Fruit fly (Drosophila melanogaster): ENCODE data around the gene tgo.

tgo gene

dm6 chr3R:9031797-9032418 is 12.1 kb upstream of the tgo start (continued):
- peak; percentile 87 for TF ChIP-seq Sox100B (GFP tag; optimal IDR thresholded peaks at IDR 0.05)
- peak; percentile 79 for TF ChIP-seq Atf3 (GFP tag; optimal IDR thresholded peaks at IDR 0.05)
- TF ChIP-seq CG1529 (GFP tag; optimal IDR thresholded peaks at IDR 0.05), result peak; percentile 87
- peak; percentile 65 for TF ChIP-seq CG18764 (GFP tag; optimal IDR thresholded peaks at IDR 0.05)
- TF ChIP-seq tin (GFP tag; optimal IDR thresholded peaks at IDR 0.05), result peak; percentile 86
- TF ChIP-seq B-H2 (GFP tag; optimal IDR thresholded peaks at IDR 0.05), result no peak
- TF ChIP-seq sens-2 (GFP tag; IDR thresholded peaks at IDR 0.05), result peak; percentile 83
- peak; percentile 66 for TF ChIP-seq CG9609 (GFP tag; optimal IDR thresholded peaks at IDR 0.05)
- peak; percentile 77 for TF ChIP-seq gsb-n (tag; optimal IDR thresholded peaks at IDR 0.05)
- peak; percentile 49 for TF ChIP-seq Fer2 (tag; optimal IDR thresholded peaks at IDR 0.05)
- TF ChIP-seq sd (tag; optimal IDR thresholded peaks at IDR 0.05), result peak; percentile 57
- peak; percentile 52 for TF ChIP-seq Jarid2 (GFP tag; optimal IDR thresholded peaks at IDR 0.05)
- TF ChIP-seq cwo (GFP tag; optimal IDR thresholded peaks at IDR 0.05), result peak; percentile 83
- peak; percentile 88 for TF ChIP-seq CG17361 (GFP tag; IDR thresholded peaks at IDR 0.05)
- peak; percentile 95 for TF ChIP-seq corto (GFP tag; optimal IDR thresholded peaks at IDR 0.05)
- TF ChIP-seq CG30403 (GFP tag; optimal IDR thresholded peaks at IDR 0.05), result peak; percentile 89
- TF ChIP-seq CG3407 (GFP tag; optimal IDR thresholded peaks at IDR 0.05), result peak; percentile 77
- peak in 1 of 2 experiments; percentile 46 for TF ChIP-seq Hr78 (GFP tag; optimal IDR thresholded peaks at IDR 0.05)
- no peak for TF ChIP-seq da (GFP tag; optimal IDR thresholded peaks at IDR 0.05)
- peak; percentile 58 for TF ChIP-seq slp2 (GFP tag; optimal IDR thresholded peaks at IDR 0.05)
- peak; percentile 91 for TF ChIP-seq CG14014 (GFP tag; IDR thresholded peaks at IDR 0.05)
- TF ChIP-seq CoRest (tag; optimal IDR thresholded peaks at IDR 0.05), result peak; percentile 84
- peak; percentile 85 for TF ChIP-seq BtbVII (GFP tag; optimal IDR thresholded peaks at IDR 0.05)
- peak; percentile 71; the same call in 1 of the 2 replicates for TF ChIP-seq toy (GFP tag; IDR thresholded peaks at IDR 0.05)
- peak; percentile 77 for TF ChIP-seq C15 (GFP tag; IDR thresholded peaks at IDR 0.05)
- peak; percentile 73 for TF ChIP-seq CG17186 (GFP tag; optimal IDR thresholded peaks at IDR 0.05)
- peak; percentile 91 for TF ChIP-seq CG15269 (tag; optimal IDR thresholded peaks at IDR 0.05)
- peak; percentile 84 for TF ChIP-seq CG18262 (tag; optimal IDR thresholded peaks at IDR 0.05)
- TF ChIP-seq Bteb2 (GFP tag; optimal IDR thresholded peaks at IDR 0.05), result peak; percentile 79
- peak; percentile 79 for TF ChIP-seq CkIIα-i1 (GFP tag; IDR thresholded peaks at IDR 0.05)
- peak; percentile 73 for TF ChIP-seq CG8089 (GFP tag; optimal IDR thresholded peaks at IDR 0.05)
- peak; percentile 82 for TF ChIP-seq Hr3 (GFP tag; optimal IDR thresholded peaks at IDR 0.05)
- peak; percentile 90 for TF ChIP-seq Atf6 (GFP tag; IDR thresholded peaks at IDR 0.05)
- peak; percentile 94 for TF ChIP-seq stc (GFP tag; IDR thresholded peaks at IDR 0.05)
- TF ChIP-seq nau (GFP tag; optimal IDR thresholded peaks at IDR 0.05), result peak; percentile 80
- TF ChIP-seq CG16813 (GFP tag; IDR thresholded peaks at IDR 0.05; ENCODE audit: partially characterized antibody), result no peak
- TF ChIP-seq Ets97D (GFP tag; optimal IDR thresholded peaks at IDR 0.05), result peak; percentile 38
- peak; percentile 83 for TF ChIP-seq Lim3 (GFP tag; IDR thresholded peaks at IDR 0.05)
- peak; percentile 46 for TF ChIP-seq Lhr (GFP tag; optimal IDR thresholded peaks at IDR 0.05)
- TF ChIP-seq CG32532 (GFP tag; IDR thresholded peaks at IDR 0.05), result peak; percentile 84
- TF ChIP-seq Hand (GFP tag; optimal IDR thresholded peaks at IDR 0.05), result peak; percentile 55
- peak; percentile 96 for TF ChIP-seq Sox102F (GFP tag; optimal IDR thresholded peaks at IDR 0.05)
- peak; percentile 77 for TF ChIP-seq CG7987 (GFP tag; optimal IDR thresholded peaks at IDR 0.05)
- no peak for TF ChIP-seq Opbp (GFP tag; IDR thresholded peaks at IDR 0.05; ENCODE audit: partially characterized antibody)
- peak; percentile 75 for TF ChIP-seq ERR (GFP tag; optimal IDR thresholded peaks at IDR 0.05)
- no peak for TF ChIP-seq Bgb (GFP tag; IDR thresholded peaks at IDR 0.05; ENCODE audit: partially characterized antibody)
- TF ChIP-seq HLHmδ (GFP tag; optimal IDR thresholded peaks at IDR 0.05), result no peak
- TF ChIP-seq grau (tag; optimal IDR thresholded peaks at IDR 0.05), result peak; percentile 84
- peak; percentile 77 for TF ChIP-seq kay (GFP tag; optimal IDR thresholded peaks at IDR 0.05)

All from whole organism, embryonic.